Fruit fly (Drosophila melanogaster) whole organism, embryonic: ENCODE measurements around the gene Coq5.

Experiments used
- ATbp ChIP-seq: fragments of 200-800 bp; sonication (Bioruptor generic); optimal IDR thresholded peaks from 2 replicates; lab custom pipeline; 2017; ENCODE audit warnings: missing biosample characterization, mild to moderate bottlenecking, missing genetic modification characterization, missing genetic modification reagents
- Atf3 ChIP-seq: fragments of 200-800 bp; sonication (Bioruptor generic); optimal IDR thresholded peaks from 3 replicates; lab custom pipeline; 2016; ENCODE audit warnings: missing biosample characterization, missing genetic modification characterization
- CG10654 ChIP-seq: fragments of 200-800 bp; sonication (Bioruptor generic); optimal IDR thresholded peaks from 2 replicates; lab custom pipeline; 2016; ENCODE audit warnings: missing biosample characterization, missing genetic modification characterization
- CG10979 ChIP-seq: fragments of 200-800 bp; sonication (Bioruptor generic); optimal IDR thresholded peaks from 2 replicates; lab custom pipeline; 2018; ENCODE audit warnings: missing biosample characterization, mild to moderate bottlenecking, missing genetic modification characterization, moderate library complexity
- CG12942 ChIP-seq: fragments of 200-800 bp; sonication (Bioruptor generic); optimal IDR thresholded peaks from 3 replicates; lab custom pipeline; 2016; ENCODE audit warnings: missing biosample characterization, missing genetic modification characterization
- CG13296 ChIP-seq: fragments of 200-800 bp; sonication (Bioruptor generic); optimal IDR thresholded peaks from 3 replicates; lab custom pipeline; 2018; ENCODE audit warnings: missing biosample characterization, mild to moderate bottlenecking, missing genetic modification characterization
- CG15479 ChIP-seq: fragments of 200-800 bp; sonication (Bioruptor generic); optimal IDR thresholded peaks from 3 replicates; lab custom pipeline; 2019; ENCODE audit warnings: missing biosample characterization, mild to moderate bottlenecking, missing genetic modification characterization, moderate library complexity
- CG16813 ChIP-seq: fragments of 200-800 bp; sonication (Bioruptor generic); IDR thresholded peaks from 3 replicates; pipeline ENCODE4 v1.3.6; 2022; ENCODE audit warnings: missing biosample characterization, missing genetic modification characterization; ENCODE audit not compliant: partially characterized antibody
- CG16863 ChIP-seq: fragments of 200-800 bp; sonication (Bioruptor generic); optimal IDR thresholded peaks from 3 replicates; lab custom pipeline; 2016; ENCODE audit warnings: missing biosample characterization, missing genetic modification characterization
- CG18476 ChIP-seq: fragments of 200-800 bp; sonication (Bioruptor generic); optimal IDR thresholded peaks from 2 replicates; lab custom pipeline; 2016; ENCODE audit warnings: missing biosample characterization, mild to moderate bottlenecking, missing genetic modification characterization
- CG18619 ChIP-seq: fragments of 200-800 bp; sonication (Bioruptor generic); optimal IDR thresholded peaks from 3 replicates; lab custom pipeline; 2017; ENCODE audit warnings: missing biosample characterization, mild to moderate bottlenecking, missing genetic modification characterization
- CG2202 ChIP-seq: fragments of 200-800 bp; sonication (Bioruptor generic); optimal IDR thresholded peaks from 2 replicates; lab custom pipeline; 2018; ENCODE audit warnings: missing biosample characterization, mild to moderate bottlenecking, missing genetic modification characterization
- CG3065 ChIP-seq: fragments of 200-800 bp; sonication (Bioruptor generic); optimal IDR thresholded peaks from 2 replicates; lab custom pipeline; 2016; ENCODE audit warnings: missing biosample characterization, missing genetic modification characterization
- CG4424 ChIP-seq: fragments of 200-800 bp; sonication (Bioruptor generic); optimal IDR thresholded peaks from 3 replicates; lab custom pipeline; 2016; ENCODE audit warnings: missing biosample characterization, missing genetic modification characterization
- CG4820 ChIP-seq: fragments of 200-800 bp; sonication (Bioruptor generic); optimal IDR thresholded peaks from 3 replicates; lab custom pipeline; 2016; ENCODE audit warnings: missing biosample characterization, missing genetic modification characterization
- CG5953 ChIP-seq: fragments of 200-800 bp; sonication (Bioruptor generic); IDR thresholded peaks from 2 replicates; pipeline ENCODE4 v1.3.6; 2022; ENCODE audit warnings: missing biosample characterization, missing genetic modification characterization
- CG6175 ChIP-seq: fragments of 200-800 bp; sonication (Bioruptor generic); IDR thresholded peaks from 3 replicates; pipeline ENCODE4 v1.3.6; 2022; ENCODE audit warnings: missing biosample characterization, missing genetic modification characterization
- CG6272 ChIP-seq: fragments of 200-800 bp; sonication (Bioruptor generic); IDR thresholded peaks from 2 replicates; pipeline ENCODE4 v1.3.6; 2022; ENCODE audit warnings: missing biosample characterization, missing genetic modification characterization
- CG6654 ChIP-seq: fragments of 200-800 bp; sonication (Bioruptor generic); optimal IDR thresholded peaks from 2 replicates; lab custom pipeline; 2017; ENCODE audit warnings: missing biosample characterization, mild to moderate bottlenecking, missing genetic modification characterization
- CG6689 ChIP-seq: fragments of 200-800 bp; sonication (Bioruptor generic); IDR thresholded peaks from 2 replicates; pipeline ENCODE4 v1.3.6; 2022; ENCODE audit warnings: missing biosample characterization, missing genetic modification characterization
- CG6854 ChIP-seq: fragments of 200-800 bp; sonication (Bioruptor generic); optimal IDR thresholded peaks from 3 replicates; lab custom pipeline; 2017; ENCODE audit warnings: missing biosample characterization, mild to moderate bottlenecking, missing genetic modification characterization
- CG7271 ChIP-seq: fragments of 200-800 bp; sonication (Bioruptor generic); optimal IDR thresholded peaks from 2 replicates; lab custom pipeline; 2018; ENCODE audit warnings: missing biosample characterization, mild to moderate bottlenecking, missing genetic modification characterization, moderate library complexity
- CG7556 ChIP-seq: fragments of 200-800 bp; sonication (Bioruptor generic); optimal IDR thresholded peaks from 2 replicates; lab custom pipeline; 2017; ENCODE audit warnings: missing biosample characterization, mild to moderate bottlenecking, missing genetic modification characterization
- CG8089 ChIP-seq: fragments of 200-800 bp; sonication (Bioruptor generic); optimal IDR thresholded peaks from 3 replicates; lab custom pipeline; 2016; ENCODE audit warnings: missing biosample characterization, missing genetic modification characterization
- CG9437 ChIP-seq: fragments of 200-800 bp; sonication (Bioruptor generic); optimal IDR thresholded peaks from 2 replicates; lab custom pipeline; 2018; ENCODE audit warnings: missing biosample characterization, mild to moderate bottlenecking, missing genetic modification characterization
- CG9797 ChIP-seq: fragments of 200-800 bp; sonication (Bioruptor generic); optimal IDR thresholded peaks from 3 replicates; lab custom pipeline; 2018; ENCODE audit warnings: missing biosample characterization, mild to moderate bottlenecking, missing genetic modification characterization
- D19A ChIP-seq: fragments of 200-800 bp; optimal IDR thresholded peaks from 3 replicates; lab custom pipeline; 2019; ENCODE audit warnings: missing biosample characterization, mild to moderate bottlenecking, missing genetic modification characterization, moderate library complexity
- Deaf1 ChIP-seq: fragments of 200-800 bp; optimal IDR thresholded peaks from 3 replicates; lab custom pipeline; 2019; ENCODE audit warnings: missing biosample characterization, mild to moderate bottlenecking, missing genetic modification characterization, moderate library complexity
- Drgx ChIP-seq: fragments of 200-800 bp; sonication (Bioruptor generic); IDR thresholded peaks from 2 replicates; pipeline ENCODE4 v1.3.6; 2022; ENCODE audit warnings: missing biosample characterization, missing genetic modification characterization
- E2f1 ChIP-seq: fragments of 200-800 bp; sonication (Bioruptor generic); IDR thresholded peaks from 2 replicates; pipeline ENCODE4 v1.3.6; 2022; ENCODE audit warnings: missing biosample characterization, missing genetic modification characterization
- Fer3 ChIP-seq: fragments of 200-800 bp; sonication (Bioruptor generic); optimal IDR thresholded peaks from 2 replicates; lab custom pipeline; 2018; ENCODE audit warnings: missing biosample characterization, mild to moderate bottlenecking, missing genetic modification characterization, moderate library complexity
- Hey ChIP-seq: fragments of 200-800 bp; sonication (Bioruptor generic); optimal IDR thresholded peaks from 3 replicates; lab custom pipeline; 2018; ENCODE audit warnings: missing biosample characterization, mild to moderate bottlenecking, missing genetic modification characterization
- Lhr ChIP-seq: fragments of 200-800 bp; sonication (Bioruptor generic); optimal IDR thresholded peaks from 3 replicates; lab custom pipeline; 2017; ENCODE audit warnings: mild to moderate bottlenecking, missing biosample characterization, missing genetic modification reagents, missing genetic modification characterization
- MTF-1 ChIP-seq: fragments of 200-800 bp; sonication (Bioruptor generic); optimal IDR thresholded peaks from 2 replicates; lab custom pipeline; 2018; ENCODE audit warnings: missing biosample characterization, mild to moderate bottlenecking, missing genetic modification characterization, borderline replicate concordance
- Mrtf ChIP-seq: fragments of 200-800 bp; sonication (Bioruptor generic); IDR thresholded peaks from 3 replicates; pipeline ENCODE4 v1.3.6; 2022; ENCODE audit warnings: missing biosample characterization, missing genetic modification characterization
- NC2α ChIP-seq: fragments of 200-800 bp; sonication (Bioruptor generic); optimal IDR thresholded peaks from 2 replicates; lab custom pipeline; 2016; ENCODE audit warnings: missing biosample characterization, missing genetic modification characterization
- NC2β ChIP-seq: fragments of 200-800 bp; sonication (Bioruptor generic); optimal IDR thresholded peaks from 2 replicates; lab custom pipeline; 2016; ENCODE audit warnings: missing biosample characterization, missing genetic modification characterization
- Poxn ChIP-seq: fragments of 200-800 bp; sonication (Bioruptor generic); IDR thresholded peaks from 2 replicates; pipeline ENCODE4 v1.3.6; 2022; ENCODE audit warnings: missing biosample characterization, missing genetic modification characterization
- Rx ChIP-seq: fragments of 200-800 bp; sonication (Bioruptor generic); IDR thresholded peaks from 2 replicates; pipeline ENCODE4 v1.3.6; 2022; ENCODE audit warnings: missing biosample characterization, missing genetic modification characterization
- Tbp ChIP-seq: fragments of >200 bp; optimal IDR thresholded peaks from 2 replicates; lab custom pipeline; 2018; ENCODE audit warnings: missing biosample characterization, missing genetic modification characterization
- cwo ChIP-seq: fragments of 200-800 bp; sonication (Bioruptor generic); optimal IDR thresholded peaks from 3 replicates; lab custom pipeline; 2017; ENCODE audit warnings: missing biosample characterization, missing genetic modification characterization, mild to moderate bottlenecking, moderate library complexity, missing genetic modification reagents
- ems ChIP-seq: fragments of 200-800 bp; sonication (Bioruptor generic); optimal IDR thresholded peaks from 3 replicates; lab custom pipeline; 2016; ENCODE audit warnings: missing biosample characterization, missing genetic modification characterization
- en ChIP-seq: fragments of 200-800 bp; sonication (Bioruptor generic); optimal IDR thresholded peaks from 2 replicates; lab custom pipeline; 2016; ENCODE audit warnings: missing biosample characterization, missing genetic modification characterization
- gt ChIP-seq: fragments of 200-800 bp; sonication (Bioruptor generic); IDR thresholded peaks from 2 replicates; pipeline ENCODE4 v1.3.6; 2022; ENCODE audit warnings: missing biosample characterization, missing genetic modification characterization
- lov ChIP-seq, 2 experiments: fragments of 200-800 bp in 1 of 2; fragments of >200 bp in 1 of 2; sonication (Bioruptor generic) in 1 of 2; IDR thresholded peaks in 1 of 2; optimal IDR thresholded peaks in 1 of 2; 2 replicates in 1 of 2; 3 replicates in 1 of 2; pipeline versions ENCODE4 v1.3.6 to Lab custom; 2017 to 2022; ENCODE audit warnings: missing biosample characterization in 1 of 2, missing genetic modification characterization in 1 of 2
- p53 ChIP-seq: fragments of 200-800 bp; sonication (Bioruptor generic); optimal IDR thresholded peaks from 2 replicates; lab custom pipeline; 2016; ENCODE audit warnings: missing biosample characterization, missing genetic modification characterization
- peb ChIP-seq: fragments of 200-800 bp; sonication (Bioruptor generic); IDR thresholded peaks from 2 replicates; pipeline ENCODE4 v1.3.6; 2022; ENCODE audit warnings: missing biosample characterization, missing genetic modification characterization
- scrt ChIP-seq: fragments of 200-800 bp; sonication (Bioruptor generic); optimal IDR thresholded peaks from 2 replicates; lab custom pipeline; 2018; ENCODE audit warnings: missing biosample characterization, mild to moderate bottlenecking, missing genetic modification characterization, moderate library complexity
- sd ChIP-seq: fragments of 200-800 bp; sonication (Bioruptor generic); optimal IDR thresholded peaks from 3 replicates; lab custom pipeline; 2018; ENCODE audit warnings: missing biosample characterization, mild to moderate bottlenecking, missing genetic modification characterization, moderate library complexity
- slp2 ChIP-seq: fragments of 200-800 bp; sonication (Bioruptor generic); optimal IDR thresholded peaks from 2 replicates; lab custom pipeline; 2016; ENCODE audit warnings: missing biosample characterization, missing genetic modification characterization
- stwl ChIP-seq: fragments of 200-800 bp; sonication (Bioruptor generic); optimal IDR thresholded peaks from 3 replicates; lab custom pipeline; 2018; ENCODE audit warnings: missing biosample characterization, mild to moderate bottlenecking, missing genetic modification characterization, moderate library complexity

Coq5 gene

DNA sequence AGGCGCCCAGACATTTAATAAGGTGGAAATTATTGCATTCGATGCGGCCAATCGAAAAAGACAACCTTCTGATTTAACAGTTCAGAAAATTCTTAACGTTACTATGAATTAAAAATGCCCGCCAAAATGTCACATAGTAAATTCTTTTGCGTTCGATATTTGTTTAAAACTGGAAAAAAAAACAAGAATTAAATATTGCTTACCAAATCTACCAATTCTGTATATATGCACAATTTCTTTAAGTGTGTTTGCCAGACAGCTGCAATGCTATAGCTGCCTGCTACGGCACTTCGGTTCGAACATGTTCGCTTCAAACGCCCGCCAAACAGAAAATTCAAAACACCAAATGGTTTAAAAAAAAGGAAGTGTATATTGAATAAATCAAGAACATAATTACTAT is 19.7 kb upstream of the Coq5 start (continued):
- peak; percentile 41 for TF ChIP-seq ATbp (GFP tag; lab: Kevin White, UChicago)
- peak; percentile 22 for TF ChIP-seq CG3065
- peak; percentile 56 for TF ChIP-seq CG5953
- TF ChIP-seq Drgx (GFP tag; lab: Robert Waterston, UW), result peak; percentile 70
- TF ChIP-seq CG6272 (GFP tag; lab: Robert Waterston, UW), result no peak; the same call in 1 of the 2 replicates
- TF ChIP-seq CG16813 (GFP tag; lab: Robert Waterston, UW), result no peak
- TF ChIP-seq NC2β (GFP tag; lab: Kevin White, UChicago), result peak; percentile 61
- TF ChIP-seq CG6689 (GFP tag; lab: Robert Waterston, UW), result peak; percentile 69
- TF ChIP-seq CG10979 (tag; lab: Kevin White, UChicago), result peak; percentile 62
- peak; percentile 48 for TF ChIP-seq CG8089 (GFP tag; lab: Kevin White, UChicago)
- peak; percentile 32 for TF ChIP-seq CG18619
- no peak for TF ChIP-seq CG9797
- TF ChIP-seq slp2 (GFP tag; lab: Kevin White, UChicago), result peak; percentile 49
- peak; percentile 17 for TF ChIP-seq CG6654 (GFP tag; lab: Kevin White, UChicago)
- TF ChIP-seq CG6175, result no peak
- TF ChIP-seq CG4424 (GFP tag; lab: Kevin White, UChicago), result peak; percentile 72
- TF ChIP-seq Poxn, result no peak
- no peak for TF ChIP-seq CG18476
- no peak for TF ChIP-seq Deaf1
- TF ChIP-seq gt, result no peak
- TF ChIP-seq E2f1 (GFP tag; lab: Robert Waterston, UW), result peak; percentile 61
- TF ChIP-seq Lhr (GFP tag; lab: Kevin White, UChicago), result peak; percentile 23
- TF ChIP-seq lov (optimal IDR thresholded peaks at IDR 0.05; lab: Kevin White, UChicago), result no peak
- TF ChIP-seq lov (GFP tag; IDR thresholded peaks at IDR 0.05; lab: Robert Waterston, UW), result peak; percentile 73; the same call in 1 of the 3 replicates
- peak; percentile 57 for TF ChIP-seq Fer3
- TF ChIP-seq Mrtf, result peak; percentile 64; the same call in 2 of the 3 replicates
- TF ChIP-seq sd (tag; lab: Kevin White, UChicago), result no peak
- peak; percentile 52 for TF ChIP-seq stwl
- peak; percentile 51 for TF ChIP-seq cwo (GFP tag; lab: Kevin White, UChicago)
- peak; percentile 42 for TF ChIP-seq Atf3
- TF ChIP-seq CG16863 (GFP tag; lab: Kevin White, UChicago), result peak; percentile 59
- TF ChIP-seq Hey (tag; lab: Kevin White, UChicago), result no peak
- peak; percentile 26; the same call in 1 of the 2 replicates for TF ChIP-seq peb
- TF ChIP-seq MTF-1, result peak; percentile 35
- TF ChIP-seq CG13296 (GFP tag; lab: Kevin White, UChicago), result peak; percentile 13
- TF ChIP-seq scrt (GFP tag; lab: Kevin White, UChicago), result peak; percentile 30
- TF ChIP-seq CG4820, result peak; percentile 51
- peak; percentile 33 for TF ChIP-seq CG2202
- TF ChIP-seq en (GFP tag; lab: Kevin White, UChicago), result peak; percentile 34
- no peak for TF ChIP-seq CG7271
- TF ChIP-seq CG6854 (GFP tag; lab: Kevin White, UChicago), result no peak
- TF ChIP-seq D19A (tag; lab: Kevin White, UChicago), result peak; percentile 8
- peak; percentile 58 for TF ChIP-seq CG12942 (GFP tag; lab: Kevin White, UChicago)
- peak; percentile 63 for TF ChIP-seq CG7556 (GFP tag; lab: Kevin White, UChicago)
- TF ChIP-seq ems (GFP tag; lab: Kevin White, UChicago), result peak; percentile 43
- TF ChIP-seq CG9437 (GFP tag; lab: Kevin White, UChicago), result peak; percentile 34
- TF ChIP-seq Rx, result peak; percentile 27; the same call in 1 of the 2 replicates
- no peak for TF ChIP-seq CG15479 (GFP tag; lab: Kevin White, UChicago)
- peak; percentile 19 for TF ChIP-seq NC2α (GFP tag; lab: Kevin White, UChicago)
- no peak for TF ChIP-seq p53 (GFP tag; lab: Kevin White, UChicago)
- TF ChIP-seq CG10654, result peak; percentile 33
- no peak for TF ChIP-seq Tbp (GFP tag; lab: Kevin White, UChicago)
